Worm (Caenorhabditis elegans) whole organism, L4 larva: ENCODE measurements around the gene W08E12.7.
"Not testable (repeated sequence)": the region's sequence is repeated elsewhere in the genome, so short reads cannot be mapped to it uniquely, and the experiment has no call there.

ENCODE experiments used
- T20F7.1 ChIP-seq: fragments of 200-800 bp; sonication (Bioruptor generic); optimal IDR thresholded peaks from 2 replicates; lab custom pipeline; 2018; ENCODE audit warnings: mild to moderate bottlenecking, missing genetic modification characterization, missing compliant biosample characterization
- Y105C5A.15 ChIP-seq: fragments of 200-800 bp; sonication (Bioruptor generic); IDR thresholded peaks from 2 replicates; pipeline ENCODE4 v1.3.6; 2022; ENCODE audit warnings: missing genetic modification characterization, missing compliant biosample characterization
- Y5F2A.4 ChIP-seq: fragments of 200-800 bp; sonication (Bioruptor generic); optimal IDR thresholded peaks from 2 replicates; lab custom pipeline; 2018; ENCODE audit warnings: mild to moderate bottlenecking, missing genetic modification characterization, missing compliant biosample characterization
- ZK546.5 ChIP-seq, 2 experiments: sonication (generic microtip); optimal IDR thresholded peaks; 2 replicates each; lab custom pipeline; 2017; ENCODE audit warnings: missing biosample characterization in 2 of 2, missing genetic modification characterization in 2 of 2
- aly-2 ChIP-seq: sonication (generic microtip); optimal IDR thresholded peaks from 2 replicates; lab custom pipeline; 2018; ENCODE audit warnings: missing biosample characterization, missing genetic modification characterization
- attf-4 ChIP-seq: sonication (generic microtip); optimal IDR thresholded peaks from 3 replicates; lab custom pipeline; 2017; ENCODE audit warnings: missing biosample characterization, missing genetic modification characterization
- ceh-44 ChIP-seq: fragments of 200-800 bp; sonication (Bioruptor generic); IDR thresholded peaks from 2 replicates; pipeline ENCODE4 v1.3.6; 2022; ENCODE audit warnings: missing genetic modification reagents, missing genetic modification characterization, missing compliant biosample characterization
- ces-1 ChIP-seq: fragments of 150-350 bp; sonication (generic microtip); optimal IDR thresholded peaks from 4 replicates; lab custom pipeline; 2014; ENCODE audit warnings: missing biosample characterization, missing genetic modification reagents, missing genetic modification characterization
- dmd-6 ChIP-seq: fragments of 200-800 bp; sonication (Bioruptor generic); IDR thresholded peaks from 2 replicates; pipeline ENCODE4 v1.3.6; 2022; ENCODE audit warnings: missing genetic modification reagents, missing genetic modification characterization, missing compliant biosample characterization
- dmd-8 ChIP-seq: fragments of 200-800 bp; sonication (Bioruptor generic); IDR thresholded peaks from 2 replicates; pipeline ENCODE4 v1.3.6; 2022; ENCODE audit warnings: missing genetic modification characterization, missing compliant biosample characterization
- egl-43 ChIP-seq: fragments of 200-800 bp; sonication (Bioruptor generic); IDR thresholded peaks from 2 replicates; pipeline ENCODE4 v1.3.6; 2022; ENCODE audit warnings: missing genetic modification reagents, missing genetic modification characterization, missing compliant biosample characterization
- fos-1 ChIP-seq: fragments of 150-350 bp; optimal IDR thresholded peaks from 2 replicates; lab custom pipeline; 2014; ENCODE audit warnings: missing biosample characterization, missing genetic modification characterization
- hif-1 ChIP-seq, 2 experiments: sonication (generic microtip); optimal IDR thresholded peaks; 2 replicates each; lab custom pipeline; 2016 to 2017; ENCODE audit warnings: missing compliant biosample characterization in 2 of 2, missing genetic modification characterization in 2 of 2, missing genetic modification reagents in 2 of 2, missing genotype in 2 of 2, mild to moderate bottlenecking in 1 of 2
- hlh-30 ChIP-seq: sonication (generic microtip); optimal IDR thresholded peaks from 2 replicates; lab custom pipeline; 2017; ENCODE audit warnings: antibody characterized with exemption, mild to moderate bottlenecking, missing genetic modification characterization, missing compliant biosample characterization; ENCODE audit not compliant: insufficient read depth
- lim-7 ChIP-seq: fragments of 200-800 bp; sonication (Bioruptor generic); IDR thresholded peaks from 2 replicates; pipeline ENCODE4 v1.3.6; 2022; ENCODE audit warnings: missing genetic modification characterization, missing compliant biosample characterization
- lin-13 ChIP-seq: fragments of 150-350 bp; optimal IDR thresholded peaks from 2 replicates; lab custom pipeline; 2014; ENCODE audit warnings: missing biosample characterization, missing genetic modification reagents, missing genetic modification characterization
- lin-15B ChIP-seq: fragments of 150-350 bp; sonication (generic microtip); optimal IDR thresholded peaks from 3 replicates; lab custom pipeline; 2014; ENCODE audit warnings: missing biosample characterization, missing genetic modification characterization
- lin-29 ChIP-seq: fragments of 200-800 bp; sonication (Bioruptor generic); IDR thresholded peaks from 2 replicates; pipeline ENCODE4 v1.3.6; 2022; ENCODE audit warnings: missing genetic modification reagents, missing genetic modification characterization, missing compliant biosample characterization
- lir-3 ChIP-seq: sonication (generic microtip); optimal IDR thresholded peaks from 2 replicates; lab custom pipeline; 2016; ENCODE audit warnings: mild to moderate bottlenecking, missing genetic modification characterization, missing compliant biosample characterization
- lsy-2 ChIP-seq, 2 experiments: fragments of 150-350 bp in 1 of 2; sonication (generic microtip) in 1 of 2; optimal IDR thresholded peaks; 2 replicates each; lab custom pipeline; 2014 to 2017; ENCODE audit warnings: missing biosample characterization in 2 of 2, missing genetic modification characterization in 2 of 2
- madf-5 ChIP-seq, 2 experiments: fragments of 200-800 bp; sonication (Bioruptor generic); IDR thresholded peaks; 2 replicates each; pipeline ENCODE4 v1.3.6; 2022; ENCODE audit warnings: missing compliant biosample characterization in 2 of 2, missing genetic modification characterization in 2 of 2
- mep-1 ChIP-seq: fragments of 150-350 bp; sonication (generic microtip); optimal IDR thresholded peaks from 3 replicates; lab custom pipeline; 2014; ENCODE audit warnings: missing biosample characterization, missing genetic modification characterization
- nhr-11 ChIP-seq: fragments of 150-350 bp; optimal IDR thresholded peaks from 2 replicates; lab custom pipeline; 2014; ENCODE audit warnings: missing biosample characterization, missing genetic modification characterization
- nhr-42 ChIP-seq: fragments of 200-800 bp; sonication (Bioruptor generic); IDR thresholded peaks from 2 replicates; pipeline ENCODE4 v1.3.6; 2022; ENCODE audit warnings: missing genetic modification characterization, missing compliant biosample characterization
- nhr-48 ChIP-seq: sonication (generic microtip); optimal IDR thresholded peaks from 2 replicates; lab custom pipeline; 2016; ENCODE audit warnings: mild to moderate bottlenecking, missing genetic modification characterization, missing compliant biosample characterization
- nhr-76 ChIP-seq: fragments of 150-350 bp; optimal IDR thresholded peaks from 2 replicates; lab custom pipeline; 2014; ENCODE audit warnings: missing biosample characterization, missing genetic modification characterization
- rbr-2 ChIP-seq: sonication (generic microtip); optimal IDR thresholded peaks from 2 replicates; lab custom pipeline; 2016; ENCODE audit warnings: missing genotype, missing genetic modification characterization, missing compliant biosample characterization
- set-16 ChIP-seq: fragments of 200-800 bp; sonication (Bioruptor generic); IDR thresholded peaks from 2 replicates; pipeline ENCODE4 v1.3.6; 2022; ENCODE audit warnings: missing genetic modification reagents, missing genetic modification characterization, missing compliant biosample characterization
- snpc-4 ChIP-seq: fragments of 150-350 bp; optimal IDR thresholded peaks from 2 replicates; lab custom pipeline; 2014; ENCODE audit warnings: missing biosample characterization, missing genetic modification characterization
- tra-1 ChIP-seq: fragments of 200-800 bp; sonication (Bioruptor generic); IDR thresholded peaks from 2 replicates; pipeline ENCODE4 v1.3.6; 2022; ENCODE audit warnings: missing genetic modification reagents, missing genetic modification characterization, missing compliant biosample characterization
- vab-7 ChIP-seq: fragments of 200-800 bp; sonication (Bioruptor generic); IDR thresholded peaks from 2 replicates; pipeline ENCODE4 v1.3.6; 2022; ENCODE audit warnings: missing genetic modification reagents, missing genetic modification characterization, missing compliant biosample characterization

W08E12.7 gene

ce11 chrIV:3296578-3297549 is 1.9 kb downstream of the W08E12.7 start (continued):
- TF ChIP-seq snpc-4 (tag; lab: Kevin White, UChicago) (no peak), ces-1 (GFP tag; lab: Kevin White, UChicago) (no peak), lir-3 (tag; lab: Kevin White, UChicago) (no peak), lin-13 (GFP tag; lab: Kevin White, UChicago) (no peak), nhr-42 (GFP tag; lab: Robert Waterston, UW) (no peak), attf-4 (tag; lab: Kevin White, UChicago) (no peak), lim-7 (GFP tag; lab: Robert Waterston, UW) (no peak)

ce11 chrIV:3298300-3298699 is 3.4 kb downstream of the W08E12.7 start, which contains the start of gene W08E12.6:
TSS of gene W08E12.6 (plus strand) at chrIV:3298600.
- no peak for TF ChIP-seq hlh-30 (tag; lab: Kevin White, UChicago)
- TF ChIP-seq ceh-44 (GFP tag; lab: Robert Waterston, UW), result no peak
- TF ChIP-seq set-16 (GFP tag; lab: Robert Waterston, UW), result 0 out of 2 replicates have a peak, but pooled peaks have one; percentile 8
- TF ChIP-seq lsy-2 (tag; optimal IDR thresholded peaks at IDR 0.05; lab: Kevin White, UChicago), result no peak
- no peak for TF ChIP-seq fos-1 (tag; lab: Kevin White, UChicago)
- no peak for TF ChIP-seq vab-7
- TF ChIP-seq nhr-48 (tag; lab: Kevin White, UChicago), result no peak
- TF ChIP-seq rbr-2, result no peak
- TF ChIP-seq, all 104 proteins: peak for 1

ce11 chrIV:3299229-3299628 is 4.3 kb downstream of the W08E12.7 start:
- TF ChIP-seq nhr-76 (tag; lab: Kevin White, UChicago) (no peak), nhr-11 (tag; lab: Kevin White, UChicago) (no peak), set-16 (GFP tag; lab: Robert Waterston, UW) (peak; percentile 88), hif-1 (tag; optimal IDR thresholded peaks at IDR 0.05; lab: Kevin White, UChicago) (no peak), egl-43 (0 out of 2 replicates have a peak, but pooled peaks have one; percentile 17), dmd-6 (no peak), ces-1 (GFP tag; lab: Kevin White, UChicago) (no peak), dmd-8 (GFP tag; lab: Robert Waterston, UW) (0 out of 2 replicates have a peak, but pooled peaks have one; percentile 12), tra-1 (GFP tag; lab: Robert Waterston, UW) (0 out of 2 replicates have a peak, but pooled peaks have one; percentile 21), T20F7.1 (no peak)
- TF ChIP-seq, all 104 proteins: peak for 4

ce11 chrIV:3300492-3300891 is 5.6 kb downstream of the W08E12.7 start, which contains the start of gene W08E12.5:
TSS of gene W08E12.5 (plus strand) at chrIV:3300792.
- no peak for TF ChIP-seq lin-29 (GFP tag; lab: Robert Waterston, UW)
- no peak for TF ChIP-seq ZK546.5 (tag; optimal IDR thresholded peaks at IDR 0.05; lab: Kevin White, UChicago)
- TF ChIP-seq lin-15B, result no peak
- TF ChIP-seq aly-2 (tag; lab: Kevin White, UChicago), result no peak
- TF ChIP-seq set-16 (GFP tag; lab: Robert Waterston, UW), result no peak
- TF ChIP-seq ces-1 (GFP tag; lab: Kevin White, UChicago), result no peak
- no peak for TF ChIP-seq Y105C5A.15 (GFP tag; lab: Robert Waterston, UW)

ce11 chrIV:3302058-3302457 is 7.1 kb downstream of the W08E12.7 start, which contains the start of gene W08E12.4:
TSS of gene W08E12.4 (plus strand) at chrIV:3302358.
- TF ChIP-seq set-16 (GFP tag; lab: Robert Waterston, UW), result 0 out of 2 replicates have a peak, but pooled peaks have one; percentile 7

DNA sequence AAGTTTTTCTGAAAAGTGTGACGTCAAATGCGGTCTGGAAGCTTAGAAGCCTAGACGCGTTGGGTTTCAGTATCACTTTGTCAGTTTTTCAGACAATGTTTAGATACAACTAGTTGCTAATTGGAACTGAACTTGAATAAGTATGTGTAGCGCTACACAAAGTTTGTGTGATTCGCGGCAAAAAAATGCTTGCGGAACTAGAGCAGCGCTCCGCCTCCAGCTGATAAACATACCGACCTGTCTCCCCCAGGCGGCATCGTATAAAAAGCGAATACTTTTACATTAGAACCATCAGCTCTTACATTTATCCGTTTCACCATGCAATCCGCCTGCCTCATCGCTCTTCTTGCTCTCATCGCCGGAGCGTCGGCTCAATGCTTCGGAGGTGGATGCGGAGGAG is 8.8 kb downstream of the W08E12.7 start, which contains the start of gene idpp-12:
idpp-12 (plus strand) TSS at position 301 of the 400 bp plus-strand sequence.
- not testable (repeated sequence) for TF ChIP-seq Y5F2A.4 (GFP tag; lab: Kevin White, UChicago); madf-5 (GFP tag; IDR thresholded peaks at IDR 0.05; lab: Robert Waterston, UW); mep-1 (tag; lab: Kevin White, UChicago)
